Fruit fly (Drosophila melanogaster): ENCODE data around the gene CG12713.

The CG12713 gene

DNA sequence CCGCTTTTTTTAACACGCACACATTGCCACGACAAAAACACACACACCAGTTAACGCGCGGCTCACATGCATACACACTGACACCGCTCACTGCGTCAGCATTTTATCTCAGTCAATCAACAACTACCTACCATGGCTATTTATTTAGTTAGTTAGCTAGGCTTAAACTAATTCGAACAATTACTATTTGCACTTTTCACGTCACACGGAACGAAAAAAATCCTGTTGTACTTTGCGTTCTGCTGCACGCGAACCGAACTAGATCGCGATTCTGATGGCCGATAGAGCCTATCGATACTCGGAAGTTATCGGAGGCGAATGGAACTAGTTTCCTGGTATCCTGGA, 16.1 kb upstream of the CG12713 start, which contains the start of gene fwe (continued):
- TF ChIP-seq CG1832 (GFP tag; optimal IDR thresholded peaks at IDR 0.05) (no peak), vnd (GFP tag; IDR thresholded peaks at IDR 0.05; ENCODE audit: partially characterized antibody) (peak; percentile 4), ci (GFP tag; IDR thresholded peaks at IDR 0.05) (no peak; the same call in 2 of the 3 replicates), NFAT (GFP tag; IDR thresholded peaks at IDR 0.05) (no peak), yki (optimal IDR thresholded peaks at IDR 0.05) (no peak), CG18476 (GFP tag; optimal IDR thresholded peaks at IDR 0.05) (no peak), CG7963 (GFP tag; IDR thresholded peaks at IDR 0.05; ENCODE audit: partially characterized antibody) (peak; percentile 77), nmo (GFP tag; optimal IDR thresholded peaks at IDR 0.05) (no peak), grau (tag; optimal IDR thresholded peaks at IDR 0.05) (no peak), knrl (GFP tag; IDR thresholded peaks at IDR 0.05; ENCODE audit: partially characterized antibody) (peak; percentile 63), hb (GFP tag; IDR thresholded peaks at IDR 0.05; ENCODE audit: partially characterized antibody) (peak; percentile 9; the same call in 1 of the 3 replicates), hbn (GFP tag; IDR thresholded peaks at IDR 0.05; ENCODE audit: partially characterized antibody) (peak; percentile 23; the same call in 1 of the 2 replicates), Adf1 (GFP tag; IDR thresholded peaks at IDR 0.05) (peak; percentile 29; the same call in 1 of the 2 replicates), CG2875 (GFP tag; optimal IDR thresholded peaks at IDR 0.05) (no peak), CG8290 (GFP tag; optimal IDR thresholded peaks at IDR 0.05) (no peak), CG8290 (tag; optimal IDR thresholded peaks at IDR 0.05) (peak in 1 of 2 experiments; percentile 55), Sox100B (GFP tag; optimal IDR thresholded peaks at IDR 0.05) (no peak), CG14860 (GFP tag; IDR thresholded peaks at IDR 0.05; ENCODE audit: partially characterized antibody) (peak; percentile 7; the same call in 2 of the 3 replicates), cg (GFP tag; optimal IDR thresholded peaks at IDR 0.05) (peak; percentile 46), kay (GFP tag; optimal IDR thresholded peaks at IDR 0.05) (no peak), CG16813 (GFP tag; IDR thresholded peaks at IDR 0.05; ENCODE audit: partially characterized antibody) (peak; percentile 5; the same call in 2 of the 3 replicates), CG6854 (GFP tag; optimal IDR thresholded peaks at IDR 0.05) (no peak), nau (GFP tag; optimal IDR thresholded peaks at IDR 0.05) (no peak), Lpt (GFP tag; optimal IDR thresholded peaks at IDR 0.05) (no peak), bbx (GFP tag; IDR thresholded peaks at IDR 0.05; ENCODE audit: partially characterized antibody) (peak; percentile 88), grn (GFP tag; optimal IDR thresholded peaks at IDR 0.05) (peak; percentile 31), CG4617 (GFP tag; optimal IDR thresholded peaks at IDR 0.05; ENCODE audit: borderline replicate concordance) (peak; percentile 73), CG32532 (GFP tag; IDR thresholded peaks at IDR 0.05) (no peak), toy (GFP tag; IDR thresholded peaks at IDR 0.05) (no peak), CG6791 (GFP tag; IDR thresholded peaks at IDR 0.05; ENCODE audit: partially characterized antibody) (peak; percentile 88; the same call in 2 of the 3 replicates), zf30C (GFP tag; optimal IDR thresholded peaks at IDR 0.05) (no peak), mld (GFP tag; IDR thresholded peaks at IDR 0.05; ENCODE audit: partially characterized antibody) (peak; percentile 55; the same call in 1 of the 3 replicates), Hand (GFP tag; optimal IDR thresholded peaks at IDR 0.05) (no peak), nom (GFP tag; optimal IDR thresholded peaks at IDR 0.05) (no peak), tup (GFP tag; optimal IDR thresholded peaks at IDR 0.05) (no peak), CG8281 (tag; optimal IDR thresholded peaks at IDR 0.05) (no peak), gfzf (GFP tag; optimal IDR thresholded peaks at IDR 0.05) (peak; percentile 2), twi (tag; optimal IDR thresholded peaks at IDR 0.05) (no peak), jumu (GFP tag; optimal IDR thresholded peaks at IDR 0.05) (no peak), ro (GFP tag; IDR thresholded peaks at IDR 0.05) (no peak), CG3847 (GFP tag; IDR thresholded peaks at IDR 0.05) (no peak), Hr3 (GFP tag; optimal IDR thresholded peaks at IDR 0.05) (no peak), ftz-f1 (GFP tag; optimal IDR thresholded peaks at IDR 0.05) (no peak), CG11247 (GFP tag; IDR thresholded peaks at IDR 0.05) (no peak), Jarid2 (GFP tag; optimal IDR thresholded peaks at IDR 0.05) (no peak), BEAF-32 (GFP tag; optimal IDR thresholded peaks at IDR 0.05) (peak; percentile 64), mirr (GFP tag; optimal IDR thresholded peaks at IDR 0.05) (no peak), amos (GFP tag; IDR thresholded peaks at IDR 0.05; ENCODE audit: partially characterized antibody) (peak; percentile 88), CG14965 (GFP tag; optimal IDR thresholded peaks at IDR 0.05; ENCODE audit: borderline replicate concordance) (no peak), dan (GFP tag; IDR thresholded peaks at IDR 0.05) (no peak)

All from whole organism, embryonic.